Worm (Caenorhabditis elegans) whole organism, L4/young adult: Measurements from ENCODE around the gene msp-10.

Source experiments
- W03F9.2 ChIP-seq: fragments of 150-350 bp; optimal IDR thresholded peaks from 2 replicates; lab custom pipeline; 2014; ENCODE audit warnings: missing biosample characterization, missing genetic modification characterization
- him-1 ChIP-seq: sonication (generic microtip); optimal IDR thresholded peaks from 2 replicates; lab custom pipeline; 2016; ENCODE audit warnings: missing genotype, missing genetic modification reagents, missing genetic modification characterization, missing compliant biosample characterization

DNA sequence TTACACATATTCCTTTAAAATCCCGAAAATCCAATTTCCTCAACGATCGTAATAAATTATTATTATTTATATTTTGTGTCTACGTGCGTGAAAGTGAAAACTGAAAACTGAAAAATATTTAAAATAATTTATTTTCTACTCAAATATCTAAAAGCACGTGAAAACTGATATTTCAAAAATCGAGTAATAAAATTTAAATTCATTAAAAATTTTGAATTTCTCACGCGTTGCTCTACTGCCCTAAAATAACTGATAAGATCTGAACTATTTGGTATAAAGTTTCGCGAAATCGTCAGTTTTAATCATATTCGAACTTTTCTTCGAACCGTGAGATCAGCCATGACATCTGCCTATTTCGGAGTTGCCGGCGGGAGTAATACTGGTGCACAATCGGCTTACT, 14.8 kb downstream of the msp-10 start, which contains the start of gene ssq-1:
- no peak for TF ChIP-seq him-1
- TF ChIP-seq W03F9.2 (tag; lab: Kevin White, UChicago) = no peak
